Fruit fly (Drosophila melanogaster): ENCODE results near the gene tal-1A.
A peak's percentile ranks its signal among the peaks of the same experiment; 100 is the strongest.

Gene tal-1A

dm6 chr3R:13794666-13795055 is 18.2 kb upstream of the tal-1A start (continued):
- peak in 1 of 2 experiments; percentile 7 for TF ChIP-seq tll (GFP tag; optimal IDR thresholded peaks at IDR 0.05)
- no peak for TF ChIP-seq MBD-R2 (GFP tag; IDR thresholded peaks at IDR 0.05)
- no peak for TF ChIP-seq chif (GFP tag; optimal IDR thresholded peaks at IDR 0.05)
- no peak for TF ChIP-seq mirr (GFP tag; optimal IDR thresholded peaks at IDR 0.05)
- no peak for TF ChIP-seq tup (GFP tag; optimal IDR thresholded peaks at IDR 0.05)
- TF ChIP-seq eyg (GFP tag; optimal IDR thresholded peaks at IDR 0.05), result no peak
- TF ChIP-seq Nf-YC (tag; optimal IDR thresholded peaks at IDR 0.05), result peak; percentile 50
- TF ChIP-seq pum (GFP tag; optimal IDR thresholded peaks at IDR 0.05), result no peak
- TF ChIP-seq CG10979 (tag; optimal IDR thresholded peaks at IDR 0.05), result no peak
- TF ChIP-seq sd (tag; optimal IDR thresholded peaks at IDR 0.05), result peak; percentile 81
- no peak for TF ChIP-seq gem (tag; optimal IDR thresholded peaks at IDR 0.05)
- no peak for TF ChIP-seq CG6689 (GFP tag; IDR thresholded peaks at IDR 0.05)
- TF ChIP-seq CG2875 (GFP tag; optimal IDR thresholded peaks at IDR 0.05), result peak; percentile 6
- TF ChIP-seq NC2α (GFP tag; optimal IDR thresholded peaks at IDR 0.05), result no peak
- no peak for TF ChIP-seq salm (tag; optimal IDR thresholded peaks at IDR 0.05)
- TF ChIP-seq Chrac-16 (GFP tag; optimal IDR thresholded peaks at IDR 0.05), result no peak
- TF ChIP-seq lab (GFP tag; optimal IDR thresholded peaks at IDR 0.05), result no peak
- TF ChIP-seq Bdp1 (GFP tag; optimal IDR thresholded peaks at IDR 0.05), result no peak
- TF ChIP-seq crol (GFP tag; IDR thresholded peaks at IDR 0.05), result no peak
- no peak for TF ChIP-seq CG2116 (GFP tag; optimal IDR thresholded peaks at IDR 0.05)
- TF ChIP-seq croc (GFP tag; conservative IDR thresholded peaks at IDR 0.05), result no peak
- TF ChIP-seq gfzf (GFP tag; optimal IDR thresholded peaks at IDR 0.05), result no peak
- TF ChIP-seq her (GFP tag; optimal IDR thresholded peaks at IDR 0.05), result no peak
- no peak for TF ChIP-seq CG17912 (GFP tag; optimal IDR thresholded peaks at IDR 0.05)
- no peak for TF ChIP-seq Atf-2 (GFP tag; optimal IDR thresholded peaks at IDR 0.05)
- TF ChIP-seq Ets97D (GFP tag; optimal IDR thresholded peaks at IDR 0.05), result no peak
- TF ChIP-seq CG5953 (GFP tag; IDR thresholded peaks at IDR 0.05), result no peak
- TF ChIP-seq CG16779 (GFP tag; IDR thresholded peaks at IDR 0.05), result no peak
- TF ChIP-seq sna (GFP tag; IDR thresholded peaks at IDR 0.05; ENCODE audit: partially characterized antibody), result no peak
- TF ChIP-seq ci (GFP tag; IDR thresholded peaks at IDR 0.05), result 0 out of 3 replicates have a peak, but pooled peaks have one; percentile 46
- no peak for TF ChIP-seq Optix (GFP tag; IDR thresholded peaks at IDR 0.05)
- TF ChIP-seq CG30403 (GFP tag; optimal IDR thresholded peaks at IDR 0.05), result no peak
- TF ChIP-seq abd-A (tag; optimal IDR thresholded peaks at IDR 0.05), result peak; percentile 61
- no peak for TF ChIP-seq Ssrp (tag; optimal IDR thresholded peaks at IDR 0.05)
- TF ChIP-seq Oaz (GFP tag; IDR thresholded peaks at IDR 0.05), result no peak
- TF ChIP-seq ssp (GFP tag; IDR thresholded peaks at IDR 0.05), result no peak
- no peak for TF ChIP-seq corto (GFP tag; optimal IDR thresholded peaks at IDR 0.05)
- no peak for TF ChIP-seq CHES-1-like (GFP tag; optimal IDR thresholded peaks at IDR 0.05)
- TF ChIP-seq NC2β (GFP tag; optimal IDR thresholded peaks at IDR 0.05), result no peak
- no peak for TF ChIP-seq Atf3 (GFP tag; optimal IDR thresholded peaks at IDR 0.05)
- no peak for TF ChIP-seq Aef1 (GFP tag; IDR thresholded peaks at IDR 0.05)
- TF ChIP-seq Sox100B (GFP tag; optimal IDR thresholded peaks at IDR 0.05), result no peak
- TF ChIP-seq CG11456 (GFP tag; IDR thresholded peaks at IDR 0.05), result no peak
- no peak for TF ChIP-seq unpg (GFP tag; optimal IDR thresholded peaks at IDR 0.05)
- no peak for TF ChIP-seq Dfd (GFP tag; optimal IDR thresholded peaks at IDR 0.05)
- peak; percentile 29 for TF ChIP-seq Blimp-1 (GFP tag; optimal IDR thresholded peaks at IDR 0.05)
- 0 out of 2 replicates have a peak, but pooled peaks have one; percentile 35 for TF ChIP-seq Xrp1 (GFP tag; IDR thresholded peaks at IDR 0.05)
- TF ChIP-seq CG9797 (GFP tag; optimal IDR thresholded peaks at IDR 0.05), result no peak
- no peak for TF ChIP-seq Sry-β (GFP tag; optimal IDR thresholded peaks at IDR 0.05)
- TF ChIP-seq dm (GFP tag; optimal IDR thresholded peaks at IDR 0.05), result no peak
- no peak for TF ChIP-seq tap (tag; optimal IDR thresholded peaks at IDR 0.05)
- TF ChIP-seq CG15073 (GFP tag; optimal IDR thresholded peaks at IDR 0.05), result no peak

All from whole organism, embryonic.